Worm (Caenorhabditis elegans) whole organism, L4/young adult: ENCODE measurements around the gene srw-40.

Experiments used
- W03F9.2 ChIP-seq: fragments of 150-350 bp; optimal IDR thresholded peaks from 2 replicates; lab custom pipeline; 2014; ENCODE audit warnings: missing biosample characterization, missing genetic modification characterization
- dao-5 ChIP-seq: sonication (generic microtip); optimal IDR thresholded peaks from 2 replicates; lab custom pipeline; 2016; ENCODE audit warnings: missing genotype, missing genetic modification characterization, moderate library complexity, missing compliant biosample characterization
- him-1 ChIP-seq: sonication (generic microtip); optimal IDR thresholded peaks from 2 replicates; lab custom pipeline; 2016; ENCODE audit warnings: missing genotype, missing genetic modification reagents, missing genetic modification characterization, missing compliant biosample characterization

The srw-40 gene

ce11 chrII:4316011-4316410 is at the start of gene srw-40:
Gene srw-40, minus strand, starts transcription at chrII:4316111.
- no peak for TF ChIP-seq dao-5 (tag; lab: Kevin White, UChicago)
- TF ChIP-seq W03F9.2 (tag; lab: Kevin White, UChicago): no peak
- TF ChIP-seq him-1 (tag; lab: Kevin White, UChicago): no peak

ce11 chrII:4362088-4362487 is 46.2 kb upstream of the srw-40 start:
- TF ChIP-seq dao-5 (tag; lab: Kevin White, UChicago) (no peak), W03F9.2 (tag; lab: Kevin White, UChicago) (no peak), him-1 (tag; lab: Kevin White, UChicago) (no peak)

- no peak for TF ChIP-seq dao-5 (tag; lab: Kevin White, UChicago)
- TF ChIP-seq W03F9.2 (tag; lab: Kevin White, UChicago): no peak
These were observed 43.3 kb upstream of the srw-40 start for ce11 chrII:4359219-4359618.

ce11 chrII:4358765-4359164 is 42.9 kb upstream of the srw-40 start, which contains the start of gene lat-2:
Gene lat-2, plus strand, starts transcription at chrII:4359065.
- TF ChIP-seq him-1 (tag; lab: Kevin White, UChicago): no peak
- TF ChIP-seq dao-5 (tag; lab: Kevin White, UChicago): no peak
- TF ChIP-seq W03F9.2 (tag; lab: Kevin White, UChicago): no peak

ce11 chrII:4355217-4355616 is 39.3 kb upstream of the srw-40 start, which contains the start of the genes H20J04.7 and H20J04.1:
Gene H20J04.7, minus strand, starts transcription at chrII:4355317.
Gene H20J04.1, plus strand, starts transcription at chrII:4355613.
- TF ChIP-seq W03F9.2 (tag; lab: Kevin White, UChicago): no peak
- no peak for TF ChIP-seq him-1 (tag; lab: Kevin White, UChicago)
- TF ChIP-seq dao-5 (tag; lab: Kevin White, UChicago): no peak

- no peak for TF ChIP-seq W03F9.2 (tag; lab: Kevin White, UChicago)
These were observed 35.0 kb upstream of the srw-40 start, which contains the start of gene H20J04.9 for ce11 chrII:4350888-4351287. Gene H20J04.9, plus strand, starts transcription at chrII:4351188.

ce11 chrII:4344317-4344716 is 28.4 kb upstream of the srw-40 start:
- TF ChIP-seq W03F9.2 (tag; lab: Kevin White, UChicago): no peak
- TF ChIP-seq him-1 (tag; lab: Kevin White, UChicago): no peak
- TF ChIP-seq dao-5 (tag; lab: Kevin White, UChicago): no peak

- no peak for TF ChIP-seq him-1 (tag; lab: Kevin White, UChicago)
- TF ChIP-seq W03F9.2 (tag; lab: Kevin White, UChicago): no peak
- TF ChIP-seq dao-5 (tag; lab: Kevin White, UChicago): no peak
These were observed 25.6 kb upstream of the srw-40 start for ce11 chrII:4341484-4341883.

- TF ChIP-seq dao-5 (tag; lab: Kevin White, UChicago) (no peak), him-1 (tag; lab: Kevin White, UChicago) (no peak), W03F9.2 (tag; lab: Kevin White, UChicago) (no peak)
These were observed 24.0 kb upstream of the srw-40 start, which contains the start of gene athp-2 for ce11 chrII:4339882-4340281. Gene athp-2, plus strand, starts transcription at chrII:4340182.

ce11 chrII:4337731-4338130 is 21.8 kb upstream of the srw-40 start:
- TF ChIP-seq W03F9.2 (tag; lab: Kevin White, UChicago): no peak
- no peak for TF ChIP-seq him-1 (tag; lab: Kevin White, UChicago)
- TF ChIP-seq dao-5 (tag; lab: Kevin White, UChicago): no peak

- TF ChIP-seq him-1 (tag; lab: Kevin White, UChicago) (no peak), W03F9.2 (tag; lab: Kevin White, UChicago) (no peak), dao-5 (tag; lab: Kevin White, UChicago) (no peak)
These were observed 18.5 kb upstream of the srw-40 start, which contains the start of gene madf-3 for ce11 chrII:4334448-4334847. Gene madf-3, plus strand, starts transcription at chrII:4334748.

- no peak for TF ChIP-seq W03F9.2 (tag; lab: Kevin White, UChicago)
- no peak for TF ChIP-seq him-1 (tag; lab: Kevin White, UChicago)
- no peak for TF ChIP-seq dao-5 (tag; lab: Kevin White, UChicago)
These were observed 12.8 kb upstream of the srw-40 start, which contains the start of gene H20J04.4 for ce11 chrII:4328716-4329115. Gene H20J04.4, plus strand, starts transcription at chrII:4329016.

ce11 chrII:4326420-4326819 is 10.5 kb upstream of the srw-40 start, which contains the start of gene pfd-2:
Gene pfd-2, plus strand, starts transcription at chrII:4326720.
- TF ChIP-seq W03F9.2 (tag; lab: Kevin White, UChicago) (no peak), him-1 (tag; lab: Kevin White, UChicago) (no peak), dao-5 (tag; lab: Kevin White, UChicago) (no peak)

- no peak for TF ChIP-seq dao-5 (tag; lab: Kevin White, UChicago)
These were observed 8.2 kb upstream of the srw-40 start, which contains the start of gene mog-2 for ce11 chrII:4324061-4324460. Gene mog-2, plus strand, starts transcription at chrII:4324361.
